Fruit fly (Drosophila melanogaster): ENCODE results near the gene Socs16D.

Gene Socs16D

DNA sequence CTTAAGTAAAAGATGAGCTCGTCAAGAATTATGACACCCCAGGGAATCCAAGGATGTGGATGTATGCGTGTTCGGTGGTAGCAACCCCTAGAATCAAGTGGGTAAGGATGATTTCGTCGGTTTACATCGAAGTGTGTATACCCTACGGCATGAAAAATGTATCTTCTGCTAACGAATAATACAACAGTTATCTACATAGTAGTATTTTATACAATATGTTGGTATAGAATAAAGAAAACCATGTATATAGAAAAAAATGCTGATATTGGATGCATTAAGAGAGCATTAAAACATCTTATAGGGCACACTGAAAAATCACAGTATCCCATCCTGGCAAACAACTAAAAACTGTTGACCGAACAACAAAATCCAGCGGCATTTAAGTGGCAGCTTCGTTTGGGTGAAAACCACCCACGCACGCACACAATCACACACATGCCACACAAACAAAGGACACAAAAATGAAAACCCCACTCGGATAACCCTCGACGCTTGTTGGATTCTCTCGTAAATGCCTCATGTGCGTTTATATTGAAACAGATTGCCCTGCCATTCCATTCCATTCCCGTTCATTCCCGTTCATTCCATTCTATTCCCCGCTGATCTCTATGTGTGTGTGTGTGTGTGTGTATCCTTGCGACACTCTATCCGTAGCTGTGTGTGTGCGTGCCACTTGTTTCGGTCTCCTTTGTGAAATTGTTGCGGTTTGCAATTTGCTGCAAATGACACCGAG, 28.1 kb downstream of the Socs16D start (continued):
- no peak for TF ChIP-seq CG6854 (GFP tag; optimal IDR thresholded peaks at IDR 0.05)
- no peak for TF ChIP-seq CG10431 (GFP tag; optimal IDR thresholded peaks at IDR 0.05)
- peak; percentile 39 for TF ChIP-seq fd96Cb (tag; optimal IDR thresholded peaks at IDR 0.05)
- peak; percentile 31; the same call in 1 of the 2 replicates for TF ChIP-seq H2.0 (GFP tag; IDR thresholded peaks at IDR 0.05)
- peak; percentile 9 for TF ChIP-seq CG1603 (tag; optimal IDR thresholded peaks at IDR 0.05)
- peak; percentile 45 for TF ChIP-seq Blimp-1 (GFP tag; optimal IDR thresholded peaks at IDR 0.05)
- TF ChIP-seq sug (tag; optimal IDR thresholded peaks at IDR 0.05): no peak
- peak; percentile 41 for TF ChIP-seq lab (GFP tag; optimal IDR thresholded peaks at IDR 0.05)
- TF ChIP-seq Oli (tag; optimal IDR thresholded peaks at IDR 0.05): peak; percentile 51
- peak; percentile 16 for TF ChIP-seq CG30403 (GFP tag; optimal IDR thresholded peaks at IDR 0.05)
- peak in 1 of 2 experiments; percentile 39 for TF ChIP-seq chif (GFP tag; optimal IDR thresholded peaks at IDR 0.05)
- peak; percentile 38 for TF ChIP-seq CG13424 (tag; optimal IDR thresholded peaks at IDR 0.05)
- no peak for TF ChIP-seq dpn (GFP tag; optimal IDR thresholded peaks at IDR 0.05)
- TF ChIP-seq Trl (optimal IDR thresholded peaks at IDR 0.05): no peak
- no peak for TF ChIP-seq Trl (GFP tag; optimal IDR thresholded peaks at IDR 0.05)
- peak; percentile 42 for TF ChIP-seq Med (GFP tag)
- peak; percentile 26 for TF ChIP-seq CG15696 (tag; optimal IDR thresholded peaks at IDR 0.05)
- no peak for TF ChIP-seq CG17912 (GFP tag; optimal IDR thresholded peaks at IDR 0.05)
- peak; percentile 42 for TF ChIP-seq PHDP (tag; optimal IDR thresholded peaks at IDR 0.05)
- TF ChIP-seq knrl (GFP tag; IDR thresholded peaks at IDR 0.05; ENCODE audit: partially characterized antibody): no peak
- TF ChIP-seq tgo (GFP tag; IDR thresholded peaks at IDR 0.05): peak; percentile 22; the same call in 1 of the 3 replicates
- TF ChIP-seq phol (tag; optimal IDR thresholded peaks at IDR 0.05): peak; percentile 61
- peak; percentile 28 for TF ChIP-seq CG10267 (tag; optimal IDR thresholded peaks at IDR 0.05)
- no peak for TF ChIP-seq CTCF (GFP tag; optimal IDR thresholded peaks at IDR 0.05)
- TF ChIP-seq CG17829 (tag; optimal IDR thresholded peaks at IDR 0.05): peak; percentile 50
- no peak for TF ChIP-seq rib (GFP tag; IDR thresholded peaks at IDR 0.05)
- no peak for TF ChIP-seq prd (optimal IDR thresholded peaks at IDR 0.05)
- peak; percentile 41; the same call in 1 of the 3 replicates for TF ChIP-seq prd (GFP tag; IDR thresholded peaks at IDR 0.05)
- TF ChIP-seq tll (GFP tag; optimal IDR thresholded peaks at IDR 0.05): no peak
- peak in 1 of 2 experiments; percentile 4 for TF ChIP-seq Pdp1 (GFP tag; optimal IDR thresholded peaks at IDR 0.05)
- peak; percentile 20 for TF ChIP-seq CG15269 (tag; optimal IDR thresholded peaks at IDR 0.05)
- TF ChIP-seq Fer3 (tag; optimal IDR thresholded peaks at IDR 0.05): no peak
- TF ChIP-seq amos (GFP tag; IDR thresholded peaks at IDR 0.05; ENCODE audit: partially characterized antibody): no peak
- peak; percentile 26; the same call in 1 of the 2 replicates for TF ChIP-seq lmd (GFP tag; IDR thresholded peaks at IDR 0.05)
- no peak for TF ChIP-seq Fer1 (GFP tag; optimal IDR thresholded peaks at IDR 0.05)
- TF ChIP-seq Asciz (GFP tag; optimal IDR thresholded peaks at IDR 0.05): no peak
- TF ChIP-seq CoRest (tag; optimal IDR thresholded peaks at IDR 0.05): peak; percentile 49
- peak; percentile 71 for TF ChIP-seq row (GFP tag; IDR thresholded peaks at IDR 0.05)
- no peak for TF ChIP-seq btn (GFP tag; optimal IDR thresholded peaks at IDR 0.05)
- peak; percentile 67 for TF ChIP-seq CG10979 (tag; optimal IDR thresholded peaks at IDR 0.05)
- TF ChIP-seq ken (GFP tag; IDR thresholded peaks at IDR 0.05): no peak
- TF ChIP-seq Ptx1 (GFP tag; IDR thresholded peaks at IDR 0.05): peak; percentile 30; the same call in 1 of the 2 replicates
- TF ChIP-seq Hr51 (GFP tag; optimal IDR thresholded peaks at IDR 0.05): peak in 1 of 2 experiments; percentile 39
- no peak for TF ChIP-seq Sin3A (optimal IDR thresholded peaks at IDR 0.05)
- TF ChIP-seq D (optimal IDR thresholded peaks at IDR 0.05): no peak
- peak; percentile 55 for TF ChIP-seq D (GFP tag; optimal IDR thresholded peaks at IDR 0.05)
- no peak for TF ChIP-seq bab2 (GFP tag; optimal IDR thresholded peaks at IDR 0.05)
- peak; percentile 67 for TF ChIP-seq pros (GFP tag; optimal IDR thresholded peaks at IDR 0.05)
- TF ChIP-seq CG4424 (GFP tag; optimal IDR thresholded peaks at IDR 0.05): peak; percentile 26
